Worm (Caenorhabditis elegans) whole organism, mixed stage, embryonic: ENCODE data around the gene col-129.

Source experiments
- flh-1 ChIP-seq: fragments of 200-800 bp; sonication (Bioruptor generic); optimal IDR thresholded peaks from 2 replicates; lab custom pipeline; 2018; ENCODE audit warnings: mild to moderate bottlenecking, missing genetic modification characterization, moderate library complexity, missing compliant biosample characterization
- nhr-237 ChIP-seq: fragments of 150-350 bp; optimal IDR thresholded peaks from 2 replicates; lab custom pipeline; 2014; ENCODE audit warnings: missing biosample characterization, missing genetic modification characterization
- pha-4 ChIP-seq: fragments of 150-350 bp; optimal IDR thresholded peaks from 2 replicates; lab custom pipeline; 2018; ENCODE audit warnings: missing biosample characterization, missing genetic modification reagents, missing genetic modification characterization
- ztf-11 ChIP-seq: fragments of 150-350 bp; optimal IDR thresholded peaks from 2 replicates; lab custom pipeline; 2014; ENCODE audit warnings: missing biosample characterization, missing genetic modification characterization

- TF ChIP-seq ztf-11 (tag; lab: Kevin White, UChicago) (no peak), nhr-237 (tag; lab: Kevin White, UChicago) (no peak), pha-4 (tag; lab: Kevin White, UChicago) (no peak), flh-1 (GFP tag; lab: Kevin White, UChicago) (no peak)
Measured at ce11 chrIV:12128708-12129107, 18.5 kb upstream of the col-129 start.
